Fruit fly (Drosophila melanogaster): ENCODE results near the gene NELF-B.

NELF-B gene

dm6 chrX:7700239-7700793 is 27.8 kb downstream of the NELF-B start:
- TF ChIP-seq CG12768 (GFP tag; optimal IDR thresholded peaks at IDR 0.05) (peak; percentile 91), CG7101 (tag; optimal IDR thresholded peaks at IDR 0.05) (peak; percentile 95), toe (GFP tag; optimal IDR thresholded peaks at IDR 0.05) (peak; percentile 84), Clk (GFP tag; optimal IDR thresholded peaks at IDR 0.05) (peak; percentile 83), tj (GFP tag; optimal IDR thresholded peaks at IDR 0.05) (peak; percentile 74), CG5204 (GFP tag; optimal IDR thresholded peaks at IDR 0.05) (peak; percentile 91), CG7045 (GFP tag; optimal IDR thresholded peaks at IDR 0.05) (peak; percentile 84), Mnt (GFP tag; optimal IDR thresholded peaks at IDR 0.05) (peak; percentile 81), ovo (GFP tag; optimal IDR thresholded peaks at IDR 0.05) (peak; percentile 12), cnc (optimal IDR thresholded peaks at IDR 0.05) (no peak), CG11617 (GFP tag; optimal IDR thresholded peaks at IDR 0.05) (peak; percentile 52), cic (GFP tag; optimal IDR thresholded peaks at IDR 0.05) (peak; percentile 48), CG14711 (tag; optimal IDR thresholded peaks at IDR 0.05) (peak; percentile 90), Hr96 (GFP tag; optimal IDR thresholded peaks at IDR 0.05) (peak; percentile 82), Crg-1 (GFP tag; optimal IDR thresholded peaks at IDR 0.05) (peak; percentile 86), CG33017 (tag; optimal IDR thresholded peaks at IDR 0.05) (peak; percentile 89), kay (GFP tag; ENCODE audit: borderline replicate concordance) (no peak), bab1 (GFP tag; optimal IDR thresholded peaks at IDR 0.05) (peak; percentile 87), CG1620 (GFP tag; optimal IDR thresholded peaks at IDR 0.05) (peak; percentile 90), pad (GFP tag; optimal IDR thresholded peaks at IDR 0.05) (peak; percentile 84)

DNA sequence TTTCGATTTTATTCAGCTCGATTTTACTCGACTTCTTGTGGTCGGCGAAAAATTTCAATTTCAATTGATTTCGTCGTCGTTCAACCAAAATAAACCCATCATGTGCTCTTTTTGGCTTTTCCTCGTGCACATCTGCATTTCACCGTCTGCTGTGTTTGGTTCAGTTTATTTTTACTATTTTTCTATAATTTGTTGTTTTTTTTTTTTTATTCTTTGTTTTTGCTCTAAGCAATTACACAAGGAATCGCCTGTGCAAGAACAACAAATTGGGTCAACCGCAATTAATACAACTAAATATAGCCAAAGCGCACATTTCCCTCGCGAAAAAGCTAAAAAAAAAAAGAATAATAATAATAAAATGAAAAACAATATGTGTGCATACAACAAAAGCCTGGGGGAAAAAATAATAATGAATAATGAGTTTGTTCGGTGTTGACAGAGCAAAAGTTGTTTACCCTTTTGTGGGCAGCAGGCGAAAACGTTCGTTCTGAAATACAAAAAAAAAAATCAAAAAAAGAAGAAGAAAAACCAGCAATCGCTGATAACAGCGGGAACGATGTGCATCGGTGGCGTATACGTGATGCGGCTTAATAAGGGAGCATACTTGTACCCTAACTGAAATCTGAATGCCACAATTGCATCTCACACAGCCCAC is 28.4 kb downstream of the NELF-B start:
- TF ChIP-seq CG14711 (tag; optimal IDR thresholded peaks at IDR 0.05) (no peak), CG5204 (GFP tag; optimal IDR thresholded peaks at IDR 0.05) (no peak), CG11617 (GFP tag; optimal IDR thresholded peaks at IDR 0.05) (no peak), cic (GFP tag; optimal IDR thresholded peaks at IDR 0.05) (peak; percentile 62), Mnt (GFP tag; optimal IDR thresholded peaks at IDR 0.05) (peak; percentile 36), CG7045 (GFP tag; optimal IDR thresholded peaks at IDR 0.05) (no peak), Crg-1 (GFP tag; optimal IDR thresholded peaks at IDR 0.05) (no peak), pad (GFP tag; optimal IDR thresholded peaks at IDR 0.05) (no peak), kay (GFP tag; ENCODE audit: borderline replicate concordance) (peak; percentile 93), tj (GFP tag; optimal IDR thresholded peaks at IDR 0.05) (peak; percentile 62), CG7101 (tag; optimal IDR thresholded peaks at IDR 0.05) (no peak), ovo (GFP tag; optimal IDR thresholded peaks at IDR 0.05) (peak; percentile 29), cnc (optimal IDR thresholded peaks at IDR 0.05) (no peak), CG33017 (tag; optimal IDR thresholded peaks at IDR 0.05) (no peak), CG12768 (GFP tag; optimal IDR thresholded peaks at IDR 0.05) (no peak), bab1 (GFP tag; optimal IDR thresholded peaks at IDR 0.05) (no peak), toe (GFP tag; optimal IDR thresholded peaks at IDR 0.05) (no peak), CG1620 (GFP tag; optimal IDR thresholded peaks at IDR 0.05) (no peak), Hr96 (GFP tag; optimal IDR thresholded peaks at IDR 0.05) (no peak), Clk (GFP tag; optimal IDR thresholded peaks at IDR 0.05) (no peak)

- TF ChIP-seq CG12768 (GFP tag; optimal IDR thresholded peaks at IDR 0.05) (peak; percentile 88), ovo (GFP tag; optimal IDR thresholded peaks at IDR 0.05) (peak; percentile 85), CG33017 (tag; optimal IDR thresholded peaks at IDR 0.05) (peak; percentile 90), Hr96 (GFP tag; optimal IDR thresholded peaks at IDR 0.05) (peak; percentile 93), CG1620 (GFP tag; optimal IDR thresholded peaks at IDR 0.05) (peak; percentile 98), cic (GFP tag; optimal IDR thresholded peaks at IDR 0.05) (peak; percentile 74), CG7101 (tag; optimal IDR thresholded peaks at IDR 0.05) (peak; percentile 98), Mnt (GFP tag; optimal IDR thresholded peaks at IDR 0.05) (peak; percentile 88), bab1 (GFP tag; optimal IDR thresholded peaks at IDR 0.05) (peak; percentile 99), CG5204 (GFP tag; optimal IDR thresholded peaks at IDR 0.05) (peak; percentile 84), cnc (optimal IDR thresholded peaks at IDR 0.05) (no peak), CG14711 (tag; optimal IDR thresholded peaks at IDR 0.05) (peak; percentile 96), pad (GFP tag; optimal IDR thresholded peaks at IDR 0.05) (peak; percentile 90), toe (GFP tag; optimal IDR thresholded peaks at IDR 0.05) (peak; percentile 71), tj (GFP tag; optimal IDR thresholded peaks at IDR 0.05) (peak; percentile 99), kay (GFP tag; ENCODE audit: borderline replicate concordance) (peak; percentile 61), Crg-1 (GFP tag; optimal IDR thresholded peaks at IDR 0.05) (peak; percentile 95), Clk (GFP tag; optimal IDR thresholded peaks at IDR 0.05) (peak; percentile 81), CG11617 (GFP tag; optimal IDR thresholded peaks at IDR 0.05) (peak; percentile 98), CG7045 (GFP tag; optimal IDR thresholded peaks at IDR 0.05) (peak; percentile 92)
Observed at dm6 chrX:7698000-7698896, 29.9 kb downstream of the NELF-B start.

- TF ChIP-seq ovo (GFP tag; optimal IDR thresholded peaks at IDR 0.05): peak; percentile 92
- peak; percentile 61 to 72 for TF ChIP-seq cnc (optimal IDR thresholded peaks at IDR 0.05)
- peak; percentile 93 for TF ChIP-seq tj (GFP tag; optimal IDR thresholded peaks at IDR 0.05)
- peak; percentile 98 for TF ChIP-seq Hr96 (GFP tag; optimal IDR thresholded peaks at IDR 0.05)
- TF ChIP-seq CG11617 (GFP tag; optimal IDR thresholded peaks at IDR 0.05): peak; percentile 97
- peak; percentile 98 for TF ChIP-seq bab1 (GFP tag; optimal IDR thresholded peaks at IDR 0.05)
- peak; percentile 93 for TF ChIP-seq Mnt (GFP tag; optimal IDR thresholded peaks at IDR 0.05)
- TF ChIP-seq cic (GFP tag; optimal IDR thresholded peaks at IDR 0.05): peak; percentile 95
- peak; percentile 94 for TF ChIP-seq CG14711 (tag; optimal IDR thresholded peaks at IDR 0.05)
- TF ChIP-seq kay (GFP tag; ENCODE audit: borderline replicate concordance): peak; percentile 99
- peak; percentile 88 for TF ChIP-seq Crg-1 (GFP tag; optimal IDR thresholded peaks at IDR 0.05)
- TF ChIP-seq Clk (GFP tag; optimal IDR thresholded peaks at IDR 0.05): peak; percentile 88
- TF ChIP-seq CG33017 (tag; optimal IDR thresholded peaks at IDR 0.05): peak; percentile 95
- TF ChIP-seq CG7101 (tag; optimal IDR thresholded peaks at IDR 0.05): peak; percentile 98
- TF ChIP-seq toe (GFP tag; optimal IDR thresholded peaks at IDR 0.05): peak; percentile 87
- peak; percentile 90 for TF ChIP-seq pad (GFP tag; optimal IDR thresholded peaks at IDR 0.05)
- TF ChIP-seq CG5204 (GFP tag; optimal IDR thresholded peaks at IDR 0.05): peak; percentile 94
- TF ChIP-seq CG12768 (GFP tag; optimal IDR thresholded peaks at IDR 0.05): peak; percentile 96
- TF ChIP-seq CG1620 (GFP tag; optimal IDR thresholded peaks at IDR 0.05): peak; percentile 96
- TF ChIP-seq CG7045 (GFP tag; optimal IDR thresholded peaks at IDR 0.05): peak; percentile 89
Observed at dm6 chrX:7696711-7697654, 31.2 kb downstream of the NELF-B start.

Measured in whole organism, adult.